Fruit fly (Drosophila melanogaster) whole organism, pupa: ENCODE measurements around the gene CG18131.

Experiments used
- CG10348 ChIP-seq: fragments of 200-800 bp; sonication (Bioruptor generic); IDR thresholded peaks from 2 replicates; pipeline ENCODE4 v1.3.6; 2022; ENCODE audit warnings: missing biosample characterization, missing genetic modification characterization
- CG12605 ChIP-seq: fragments of 200-800 bp; sonication (Bioruptor generic); IDR thresholded peaks from 2 replicates; pipeline ENCODE4 v1.3.6; 2022; ENCODE audit warnings: missing biosample characterization, missing genetic modification characterization
- CG13204 ChIP-seq: fragments of 200-800 bp; sonication (Bioruptor generic); optimal IDR thresholded peaks from 2 replicates; lab custom pipeline; 2018; ENCODE audit warnings: missing biosample characterization, mild to moderate bottlenecking, missing genetic modification characterization, moderate library complexity
- CG14655 ChIP-seq: fragments of 200-800 bp; sonication (Bioruptor generic); optimal IDR thresholded peaks from 3 replicates; lab custom pipeline; 2017; ENCODE audit warnings: mild to moderate bottlenecking, missing biosample characterization, missing genetic modification reagents, missing genetic modification characterization
- CG15710 ChIP-seq: fragments of 200-800 bp; sonication (Bioruptor generic); optimal IDR thresholded peaks from 2 replicates; lab custom pipeline; 2018; ENCODE audit warnings: missing biosample characterization, mild to moderate bottlenecking, missing genetic modification characterization, moderate library complexity
- CG17806 ChIP-seq: fragments of 200-800 bp; sonication (Bioruptor generic); optimal IDR thresholded peaks from 2 replicates; lab custom pipeline; 2018; ENCODE audit warnings: missing biosample characterization, mild to moderate bottlenecking, missing genetic modification characterization, moderate library complexity
- CG32121 ChIP-seq: fragments of 200-800 bp; sonication (Bioruptor generic); IDR thresholded peaks from 2 replicates; pipeline ENCODE4 v1.3.6; 2022; ENCODE audit warnings: missing biosample characterization, missing genetic modification characterization
- CG34367 ChIP-seq: fragments of 200-800 bp; sonication (Bioruptor generic); optimal IDR thresholded peaks from 2 replicates; lab custom pipeline; 2018; ENCODE audit warnings: missing biosample characterization, mild to moderate bottlenecking, missing genetic modification characterization
- CG4496 ChIP-seq: fragments of 200-800 bp; sonication (Bioruptor generic); IDR thresholded peaks from 3 replicates; pipeline ENCODE4 v1.3.6; 2022; ENCODE audit warnings: missing biosample characterization, missing genetic modification characterization
- CG8159 ChIP-seq: fragments of 200-800 bp; sonication (Bioruptor generic); optimal IDR thresholded peaks from 3 replicates; lab custom pipeline; 2018; ENCODE audit warnings: missing biosample characterization, mild to moderate bottlenecking, missing genetic modification characterization, moderate library complexity
- CG8301 ChIP-seq: fragments of 200-800 bp; sonication (Bioruptor generic); optimal IDR thresholded peaks from 2 replicates; lab custom pipeline; 2018; ENCODE audit warnings: missing biosample characterization, mild to moderate bottlenecking, missing genetic modification characterization
- CG9948 ChIP-seq: fragments of 200-800 bp; sonication (Bioruptor generic); optimal IDR thresholded peaks from 2 replicates; lab custom pipeline; 2018; ENCODE audit warnings: missing biosample characterization, mild to moderate bottlenecking, missing genetic modification characterization, moderate library complexity
- D1 ChIP-seq: fragments of 200-800 bp; sonication (Bioruptor generic); optimal IDR thresholded peaks from 2 replicates; lab custom pipeline; 2018; ENCODE audit warnings: missing biosample characterization, mild to moderate bottlenecking, missing genetic modification characterization, moderate library complexity
- EcR ChIP-seq: fragments of 200-800 bp; sonication (Bioruptor generic); optimal IDR thresholded peaks from 3 replicates; lab custom pipeline; 2019; ENCODE audit warnings: missing biosample characterization, missing genetic modification characterization, mild to moderate bottlenecking, moderate library complexity, missing genetic modification reagents
- Ets98B ChIP-seq: fragments of 200-800 bp; sonication (Bioruptor generic); IDR thresholded peaks from 2 replicates; pipeline ENCODE4 v1.3.6; 2022; ENCODE audit warnings: missing biosample characterization, missing genetic modification characterization
- Pif1A ChIP-seq: fragments of 200-800 bp; sonication (Bioruptor generic); optimal IDR thresholded peaks from 3 replicates; lab custom pipeline; 2016; ENCODE audit warnings: missing biosample characterization, missing genetic modification characterization
- Pif1B ChIP-seq: fragments of 200-800 bp; sonication (Bioruptor generic); optimal IDR thresholded peaks from 3 replicates; lab custom pipeline; 2016; ENCODE audit warnings: missing biosample characterization, missing genetic modification characterization
- Snoo ChIP-seq: fragments of 200-800 bp; sonication (Bioruptor generic); optimal IDR thresholded peaks from 3 replicates; lab custom pipeline; 2017; ENCODE audit warnings: missing biosample characterization, mild to moderate bottlenecking, missing genetic modification characterization, inconsistent platforms
- fd96Ca ChIP-seq: fragments of 200-800 bp; sonication (Bioruptor generic); IDR thresholded peaks from 3 replicates; pipeline ENCODE4 v1.3.6; 2022; ENCODE audit warnings: missing biosample characterization, missing genetic modification characterization
- gl ChIP-seq: fragments of 200-800 bp; sonication (Bioruptor generic); optimal IDR thresholded peaks from 2 replicates; lab custom pipeline; 2018; ENCODE audit warnings: missing biosample characterization, mild to moderate bottlenecking, missing genetic modification characterization
- rn ChIP-seq: fragments of 200-800 bp; sonication (Bioruptor generic); IDR thresholded peaks from 2 replicates; pipeline ENCODE4 v1.3.6; 2022; ENCODE audit warnings: missing biosample characterization, missing genetic modification characterization

The CG18131 gene

DNA sequence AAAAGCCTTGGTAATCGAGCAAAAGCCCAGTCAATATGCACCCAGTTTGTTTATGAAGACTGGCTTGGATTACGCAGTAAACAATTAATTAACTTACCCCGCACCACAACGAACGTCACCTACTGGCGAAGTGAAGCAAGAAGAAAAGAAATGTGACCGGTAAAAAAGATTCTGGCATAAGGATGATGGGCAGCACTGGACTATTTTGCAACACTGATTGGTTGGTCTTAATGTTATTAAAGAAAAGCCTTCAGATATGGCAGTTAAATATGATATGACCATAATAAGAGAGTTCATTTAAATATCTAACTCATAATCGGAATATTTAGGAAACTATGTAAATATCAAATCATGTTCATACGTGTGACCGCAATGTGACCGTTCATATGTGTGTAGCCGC, at the start of gene CG18131:
Gene CG18131 (minus strand): TSS at position 297 of the 400 bp plus-strand sequence.
- TF ChIP-seq CG34367 (tag; lab: Kevin White, UChicago), result no peak
- TF ChIP-seq CG13204 (GFP tag; lab: Kevin White, UChicago), result no peak
- TF ChIP-seq fd96Ca (GFP tag; lab: Robert Waterston, UW), result no peak
- TF ChIP-seq CG9948 (tag; lab: Kevin White, UChicago), result no peak
- no peak for TF ChIP-seq CG15710 (tag; lab: Kevin White, UChicago)
- no peak for TF ChIP-seq CG8159 (tag; lab: Kevin White, UChicago)
- TF ChIP-seq CG17806 (tag; lab: Kevin White, UChicago), result no peak
- TF ChIP-seq Ets98B, result no peak
- no peak for TF ChIP-seq gl
- TF ChIP-seq CG12605, result no peak
- no peak for TF ChIP-seq CG8301

DNA sequence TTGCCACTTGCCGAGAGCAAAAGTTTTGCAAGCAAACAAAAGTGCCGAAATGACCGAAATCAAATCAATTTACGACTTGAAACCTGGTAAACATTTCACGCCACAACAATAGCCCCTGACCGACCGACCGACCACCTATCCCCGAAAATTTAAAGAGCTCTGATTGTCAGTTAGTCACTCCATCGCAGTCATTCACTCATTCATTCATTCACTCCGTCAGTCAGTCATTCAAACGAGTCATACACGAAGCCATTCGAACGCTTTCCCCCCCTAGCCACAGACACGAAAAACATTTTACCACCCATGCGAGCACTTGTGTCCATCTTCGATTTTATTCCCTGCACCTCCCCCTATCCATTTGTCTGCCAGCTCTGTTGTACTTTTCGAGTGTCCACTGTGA, 47.5 kb upstream of the CG18131 start:
- TF ChIP-seq Pif1A (GFP tag; lab: Kevin White, UChicago) (no peak), rn (GFP tag; lab: Robert Waterston, UW) (no peak), CG9948 (tag; lab: Kevin White, UChicago) (no peak), CG17806 (tag; lab: Kevin White, UChicago) (no peak), Pif1B (GFP tag; lab: Kevin White, UChicago) (no peak), CG32121 (GFP tag; lab: Robert Waterston, UW) (no peak), CG14655 (GFP tag; lab: Kevin White, UChicago) (no peak), Snoo (tag; lab: Kevin White, UChicago) (no peak), CG10348 (GFP tag; lab: Robert Waterston, UW) (no peak), Ets98B (no peak), gl (no peak), CG34367 (tag; lab: Kevin White, UChicago) (no peak), D1 (tag; lab: Kevin White, UChicago) (no peak), EcR (GFP tag; lab: Kevin White, UChicago) (no peak), fd96Ca (GFP tag; lab: Robert Waterston, UW) (no peak), CG4496 (GFP tag; lab: Robert Waterston, UW) (no peak)

DNA sequence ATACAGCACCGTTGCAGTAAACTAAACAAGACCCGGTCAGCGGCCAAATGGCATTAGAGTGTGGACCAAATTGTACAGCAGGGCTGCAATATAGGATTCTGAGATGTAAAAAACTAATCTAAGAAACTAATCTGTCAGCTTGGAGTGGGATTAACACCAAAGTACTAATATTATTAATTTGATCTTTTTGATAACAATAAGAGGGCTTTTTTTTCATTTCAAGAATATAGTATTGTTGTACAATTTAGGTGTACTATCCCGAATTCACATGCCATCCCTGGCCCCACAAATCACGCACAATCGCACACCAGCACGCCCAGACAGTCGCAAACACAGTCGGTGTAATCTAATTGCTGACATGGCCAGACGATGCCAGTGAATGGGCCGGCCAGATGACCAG, 37.7 kb upstream of the CG18131 start:
- TF ChIP-seq CG8301, result peak; percentile 69
- no peak for TF ChIP-seq EcR (GFP tag; lab: Kevin White, UChicago)
- no peak for TF ChIP-seq fd96Ca (GFP tag; lab: Robert Waterston, UW)
- TF ChIP-seq Ets98B, result no peak
- TF ChIP-seq CG15710 (tag; lab: Kevin White, UChicago), result no peak
- no peak for TF ChIP-seq CG10348 (GFP tag; lab: Robert Waterston, UW)
- no peak for TF ChIP-seq rn (GFP tag; lab: Robert Waterston, UW)
- TF ChIP-seq CG14655 (GFP tag; lab: Kevin White, UChicago), result peak; percentile 74
- TF ChIP-seq CG12605, result no peak

DNA sequence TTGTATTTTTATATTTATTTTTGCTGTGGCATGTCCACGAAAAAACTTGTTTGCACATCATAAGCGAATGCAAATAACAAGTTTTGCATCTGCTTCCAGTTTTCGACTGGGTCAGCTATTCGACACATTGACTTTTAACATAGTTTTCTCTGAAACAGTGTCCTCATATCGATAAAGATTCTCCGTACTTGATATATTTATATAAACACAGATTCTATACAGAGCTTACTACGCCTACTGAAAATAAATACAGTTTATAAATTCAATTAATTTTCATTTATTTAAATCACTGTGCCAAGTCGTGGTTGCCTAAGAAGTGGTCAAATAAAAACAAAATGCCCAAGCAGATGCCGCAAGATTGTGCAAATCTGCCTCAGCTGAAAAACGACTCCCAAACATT, 34.8 kb upstream of the CG18131 start:
- TF ChIP-seq CG4496 (GFP tag; lab: Robert Waterston, UW) (peak; percentile 11; the same call in 1 of the 3 replicates), Ets98B (peak; percentile 72), CG32121 (GFP tag; lab: Robert Waterston, UW) (peak; percentile 68), CG10348 (GFP tag; lab: Robert Waterston, UW) (no peak), CG8159 (tag; lab: Kevin White, UChicago) (no peak), CG8301 (peak; percentile 22)

DNA sequence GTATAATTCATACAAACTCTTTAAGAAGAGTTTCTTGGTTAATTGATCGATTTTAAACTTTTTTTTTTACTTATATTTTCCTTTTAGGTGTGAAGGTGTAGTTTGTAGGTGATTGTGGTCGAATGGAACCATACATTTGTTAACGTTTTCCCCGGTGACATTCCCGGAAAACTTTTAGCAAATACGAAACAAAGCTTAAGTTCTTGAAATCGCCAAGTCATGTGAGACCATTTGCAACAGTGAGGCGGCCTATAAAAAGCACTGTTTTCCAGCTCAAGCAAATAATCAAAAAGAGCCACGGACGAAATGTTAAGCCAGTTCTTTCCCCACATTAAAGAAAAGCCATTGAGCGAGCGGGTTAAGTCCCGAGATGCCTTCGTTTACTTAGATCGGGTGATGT, 22.0 kb upstream of the CG18131 start, which contains the start of gene Or22b:
Gene Or22b (plus strand): TSS at position 301 of the 400 bp plus-strand sequence.
- TF ChIP-seq Snoo (tag; lab: Kevin White, UChicago) (no peak), D1 (tag; lab: Kevin White, UChicago) (no peak), CG34367 (tag; lab: Kevin White, UChicago) (no peak), CG4496 (GFP tag; lab: Robert Waterston, UW) (no peak), CG12605 (no peak)

DNA sequence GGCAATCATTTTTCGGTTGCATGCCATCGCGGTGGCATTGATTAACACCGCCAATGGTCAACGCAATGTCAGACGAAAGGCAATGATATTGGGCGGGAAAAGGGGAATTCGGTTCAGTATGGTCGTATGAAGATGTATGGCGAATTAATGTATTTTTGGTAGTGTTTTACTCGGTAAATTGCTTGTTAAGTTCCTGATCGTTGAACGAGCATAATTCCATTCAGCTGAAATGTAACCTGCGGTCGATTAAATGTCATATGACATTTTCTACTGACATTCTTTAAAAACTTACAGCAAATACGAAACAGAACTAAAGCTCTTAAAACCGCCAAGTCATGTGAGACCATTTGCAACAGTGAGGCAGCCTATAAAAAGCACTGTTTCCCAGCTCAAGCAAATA, 19.8 kb upstream of the CG18131 start, which contains the start of gene Or22a:
Gene Or22a (plus strand): TSS at position 301 of the 400 bp plus-strand sequence.
- TF ChIP-seq CG32121 (GFP tag; lab: Robert Waterston, UW), result no peak
- no peak for TF ChIP-seq Pif1A (GFP tag; lab: Kevin White, UChicago)
- TF ChIP-seq, all 21 proteins: peak for 0

DNA sequence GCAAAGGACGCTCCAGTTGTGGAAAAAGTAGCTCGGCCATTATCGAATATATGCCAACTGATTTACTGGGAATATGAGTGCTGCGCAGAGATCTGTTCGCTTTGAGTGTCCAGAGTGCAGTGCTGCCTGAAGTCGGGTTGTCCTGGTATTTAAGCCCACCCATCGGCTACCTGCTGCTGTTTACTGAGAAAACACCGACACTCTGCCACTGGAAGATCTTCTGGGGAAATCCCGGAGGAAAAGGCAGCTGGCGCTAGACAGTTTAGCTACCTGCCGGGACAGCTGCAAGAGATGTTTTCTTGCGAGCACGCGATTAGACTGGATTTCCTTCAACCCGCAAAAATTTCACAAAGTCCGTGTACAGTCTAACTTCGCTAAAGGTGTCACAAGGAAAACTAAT, 17.6 kb upstream of the CG18131 start, which contains the start of gene halo:
Gene halo (minus strand): TSS at position 127 of the 400 bp plus-strand sequence.
- no peak for TF ChIP-seq CG32121 (GFP tag; lab: Robert Waterston, UW)
- TF ChIP-seq CG17806 (tag; lab: Kevin White, UChicago), result no peak
- no peak for TF ChIP-seq EcR (GFP tag; lab: Kevin White, UChicago)
- no peak for TF ChIP-seq CG15710 (tag; lab: Kevin White, UChicago)
- no peak for TF ChIP-seq CG12605
- TF ChIP-seq CG13204 (GFP tag; lab: Kevin White, UChicago), result no peak
- no peak for TF ChIP-seq Snoo (tag; lab: Kevin White, UChicago)
- TF ChIP-seq Pif1A (GFP tag; lab: Kevin White, UChicago), result no peak
- no peak for TF ChIP-seq fd96Ca (GFP tag; lab: Robert Waterston, UW)
- no peak for TF ChIP-seq CG8159 (tag; lab: Kevin White, UChicago)
- no peak for TF ChIP-seq CG10348 (GFP tag; lab: Robert Waterston, UW)
- TF ChIP-seq rn (GFP tag; lab: Robert Waterston, UW), result no peak
- no peak for TF ChIP-seq Ets98B
- no peak for TF ChIP-seq CG4496 (GFP tag; lab: Robert Waterston, UW)
- no peak for TF ChIP-seq CG14655 (GFP tag; lab: Kevin White, UChicago)
- TF ChIP-seq D1 (tag; lab: Kevin White, UChicago), result no peak
- no peak for TF ChIP-seq CG9948 (tag; lab: Kevin White, UChicago)
- no peak for TF ChIP-seq CG8301
- TF ChIP-seq, all 21 proteins: peak for 0
